Worm (Caenorhabditis elegans) whole organism, L4 larva: ENCODE data around the gene ZK1320.11.
A peak's percentile ranks its signal among the peaks of the same experiment; 100 is the strongest.

Experiments
- D1046.2 ChIP-seq: fragments of 200-800 bp; sonication (Bioruptor generic); IDR thresholded peaks from 2 replicates; pipeline ENCODE4 v1.3.6; 2022; ENCODE audit warnings: missing genetic modification characterization, missing compliant biosample characterization
- F10B5.3 ChIP-seq: sonication (generic microtip); optimal IDR thresholded peaks from 2 replicates; lab custom pipeline; 2016; ENCODE audit warnings: mild to moderate bottlenecking, missing genetic modification characterization, missing compliant biosample characterization
- F49E8.2 ChIP-seq: sonication (generic microtip); optimal IDR thresholded peaks from 2 replicates; lab custom pipeline; 2016; ENCODE audit warnings: missing compliant biosample characterization, mild to moderate bottlenecking, missing genetic modification characterization, borderline replicate concordance
- R02D3.7 ChIP-seq: fragments of 150-350 bp; sonication (generic microtip); optimal IDR thresholded peaks from 3 replicates; lab custom pipeline; 2014; ENCODE audit warnings: missing biosample characterization, missing genetic modification characterization
- T20F7.1 ChIP-seq: fragments of 200-800 bp; sonication (Bioruptor generic); optimal IDR thresholded peaks from 2 replicates; lab custom pipeline; 2018; ENCODE audit warnings: mild to moderate bottlenecking, missing genetic modification characterization, missing compliant biosample characterization
- Y48G9A.11 ChIP-seq: fragments of 200-800 bp; sonication (Bioruptor generic); IDR thresholded peaks from 2 replicates; pipeline ENCODE4 v1.3.6; 2022; ENCODE audit warnings: missing genetic modification reagents, missing genetic modification characterization, missing compliant biosample characterization
- ZK546.5 ChIP-seq, 2 experiments: sonication (generic microtip); optimal IDR thresholded peaks; 2 replicates each; lab custom pipeline; 2017; ENCODE audit warnings: missing biosample characterization in 2 of 2, missing genetic modification characterization in 2 of 2
- arid-1 ChIP-seq: fragments of 200-800 bp; sonication (Bioruptor generic); conservative IDR thresholded peaks from 2 replicates; pipeline ENCODE4 v1.3.6; 2022; ENCODE audit warnings: missing genetic modification reagents, missing genetic modification characterization, missing compliant biosample characterization
- attf-4 ChIP-seq: sonication (generic microtip); optimal IDR thresholded peaks from 3 replicates; lab custom pipeline; 2017; ENCODE audit warnings: missing biosample characterization, missing genetic modification characterization
- ceh-28 ChIP-seq: fragments of 150-350 bp; optimal IDR thresholded peaks from 2 replicates; lab custom pipeline; 2014; ENCODE audit warnings: missing biosample characterization, missing genetic modification reagents, missing genetic modification characterization
- ceh-32 ChIP-seq: sonication (generic microtip); optimal IDR thresholded peaks from 2 replicates; lab custom pipeline; 2016; ENCODE audit warnings: mild to moderate bottlenecking, missing genetic modification characterization, missing compliant biosample characterization; ENCODE audit not compliant: poor library complexity
- ceh-62 ChIP-seq: sonication (generic microtip); optimal IDR thresholded peaks from 2 replicates; lab custom pipeline; 2017; ENCODE audit warnings: missing biosample characterization, missing genetic modification characterization
- ceh-82 ChIP-seq: sonication (generic microtip); optimal IDR thresholded peaks from 2 replicates; lab custom pipeline; 2017; ENCODE audit warnings: missing biosample characterization, missing genetic modification characterization
- cey-2 ChIP-seq: sonication (generic microtip); optimal IDR thresholded peaks from 3 replicates; lab custom pipeline; 2017; ENCODE audit warnings: missing genetic modification characterization, mild to moderate bottlenecking, missing compliant biosample characterization, antibody characterized with exemption, borderline replicate concordance; ENCODE audit not compliant: insufficient read depth
- daf-16 ChIP-seq, 3 experiments: sonication (generic microtip); optimal IDR thresholded peaks; 2 replicates each; lab custom pipeline; 2016 to 2017; ENCODE audit warnings: missing genetic modification characterization in 3 of 3, missing genetic modification reagents in 3 of 3, mild to moderate bottlenecking in 2 of 3, missing compliant biosample characterization in 2 of 3, missing biosample characterization in 1 of 3, moderate library complexity in 1 of 3
- dmd-6 ChIP-seq: fragments of 200-800 bp; sonication (Bioruptor generic); IDR thresholded peaks from 2 replicates; pipeline ENCODE4 v1.3.6; 2022; ENCODE audit warnings: missing genetic modification reagents, missing genetic modification characterization, missing compliant biosample characterization
- dmd-8 ChIP-seq: fragments of 200-800 bp; sonication (Bioruptor generic); IDR thresholded peaks from 2 replicates; pipeline ENCODE4 v1.3.6; 2022; ENCODE audit warnings: missing genetic modification characterization, missing compliant biosample characterization
- egl-43 ChIP-seq: fragments of 200-800 bp; sonication (Bioruptor generic); IDR thresholded peaks from 2 replicates; pipeline ENCODE4 v1.3.6; 2022; ENCODE audit warnings: missing genetic modification reagents, missing genetic modification characterization, missing compliant biosample characterization
- fkh-10 ChIP-seq: fragments of 150-350 bp; optimal IDR thresholded peaks from 2 replicates; lab custom pipeline; 2014; ENCODE audit warnings: missing biosample characterization, missing genetic modification reagents, missing genetic modification characterization
- fos-1 ChIP-seq: fragments of 150-350 bp; optimal IDR thresholded peaks from 2 replicates; lab custom pipeline; 2014; ENCODE audit warnings: missing biosample characterization, missing genetic modification characterization
- gei-8 ChIP-seq: fragments of 200-800 bp; sonication (Bioruptor generic); optimal IDR thresholded peaks from 2 replicates; lab custom pipeline; 2018; ENCODE audit warnings: mild to moderate bottlenecking, missing genetic modification characterization, missing compliant biosample characterization
- hlh-11 ChIP-seq: fragments of 200-800 bp; sonication (Bioruptor generic); optimal IDR thresholded peaks from 2 replicates; lab custom pipeline; 2018; ENCODE audit warnings: mild to moderate bottlenecking, missing genetic modification characterization, missing compliant biosample characterization
- hlh-30 ChIP-seq: sonication (generic microtip); optimal IDR thresholded peaks from 2 replicates; lab custom pipeline; 2017; ENCODE audit warnings: antibody characterized with exemption, mild to moderate bottlenecking, missing genetic modification characterization, missing compliant biosample characterization; ENCODE audit not compliant: insufficient read depth
- hmg-1.1 ChIP-seq: fragments of 200-800 bp; sonication (Bioruptor generic); IDR thresholded peaks from 2 replicates; pipeline ENCODE4 v1.3.6; 2022; ENCODE audit warnings: missing genetic modification reagents, missing genetic modification characterization, missing compliant biosample characterization
- jun-1 ChIP-seq: fragments of 150-350 bp; optimal IDR thresholded peaks from 2 replicates; lab custom pipeline; 2014; ENCODE audit warnings: missing biosample characterization, missing genetic modification reagents, missing genetic modification characterization
- lin-38 ChIP-seq: fragments of 200-800 bp; sonication (Bioruptor generic); IDR thresholded peaks from 2 replicates; pipeline ENCODE4 v1.3.6; 2022; ENCODE audit warnings: missing genetic modification reagents, missing genetic modification characterization, missing compliant biosample characterization
- lir-3 ChIP-seq: sonication (generic microtip); optimal IDR thresholded peaks from 2 replicates; lab custom pipeline; 2016; ENCODE audit warnings: mild to moderate bottlenecking, missing genetic modification characterization, missing compliant biosample characterization
- lsy-2 ChIP-seq, 2 experiments: fragments of 150-350 bp in 1 of 2; sonication (generic microtip) in 1 of 2; optimal IDR thresholded peaks; 2 replicates each; lab custom pipeline; 2014 to 2017; ENCODE audit warnings: missing biosample characterization in 2 of 2, missing genetic modification characterization in 2 of 2
- madf-9 ChIP-seq: fragments of 200-800 bp; sonication (Bioruptor generic); conservative IDR thresholded peaks from 2 replicates; pipeline ENCODE4 v1.3.6; 2022; ENCODE audit warnings: missing genetic modification reagents, missing genetic modification characterization, missing compliant biosample characterization
- mdl-1 ChIP-seq, 2 experiments: fragments of 150-350 bp in 1 of 2; sonication (generic microtip) in 1 of 2; optimal IDR thresholded peaks; 2 replicates each; lab custom pipeline; 2014 to 2017; ENCODE audit warnings: missing biosample characterization in 2 of 2, missing genetic modification characterization in 2 of 2
- mep-1 ChIP-seq: fragments of 150-350 bp; sonication (generic microtip); optimal IDR thresholded peaks from 3 replicates; lab custom pipeline; 2014; ENCODE audit warnings: missing biosample characterization, missing genetic modification characterization
- nhr-11 ChIP-seq: fragments of 150-350 bp; optimal IDR thresholded peaks from 2 replicates; lab custom pipeline; 2014; ENCODE audit warnings: missing biosample characterization, missing genetic modification characterization
- nhr-111 ChIP-seq: fragments of 200-800 bp; sonication (Bioruptor generic); optimal IDR thresholded peaks from 2 replicates; lab custom pipeline; 2018; ENCODE audit warnings: mild to moderate bottlenecking, missing genetic modification characterization, missing compliant biosample characterization
- nhr-41 ChIP-seq: fragments of 200-800 bp; sonication (Bioruptor generic); IDR thresholded peaks from 2 replicates; pipeline ENCODE4 v1.3.6; 2022; ENCODE audit warnings: missing genetic modification reagents, missing genetic modification characterization, missing compliant biosample characterization
- nhr-48 ChIP-seq: sonication (generic microtip); optimal IDR thresholded peaks from 2 replicates; lab custom pipeline; 2016; ENCODE audit warnings: mild to moderate bottlenecking, missing genetic modification characterization, missing compliant biosample characterization
- pqm-1 ChIP-seq: sonication (generic microtip); optimal IDR thresholded peaks from 2 replicates; lab custom pipeline; 2017; ENCODE audit warnings: missing biosample characterization, missing genetic modification characterization
- rbr-2 ChIP-seq: sonication (generic microtip); optimal IDR thresholded peaks from 2 replicates; lab custom pipeline; 2016; ENCODE audit warnings: missing genotype, missing genetic modification characterization, missing compliant biosample characterization
- saeg-2 ChIP-seq: fragments of 200-800 bp; sonication (Bioruptor generic); IDR thresholded peaks from 2 replicates; pipeline ENCODE4 v1.3.6; 2022; ENCODE audit warnings: missing genetic modification reagents, missing genetic modification characterization, missing compliant biosample characterization
- skn-1 ChIP-seq: fragments of 150-350 bp; optimal IDR thresholded peaks from 2 replicates; lab custom pipeline; 2014; ENCODE audit warnings: missing biosample characterization, missing genetic modification characterization
- snpc-1.2 ChIP-seq: fragments of 200-800 bp; sonication (Bioruptor generic); IDR thresholded peaks from 2 replicates; pipeline ENCODE4 v1.3.6; 2022; ENCODE audit warnings: missing genetic modification reagents, missing genetic modification characterization, missing compliant biosample characterization
- snpc-4 ChIP-seq: fragments of 150-350 bp; optimal IDR thresholded peaks from 2 replicates; lab custom pipeline; 2014; ENCODE audit warnings: missing biosample characterization, missing genetic modification characterization
- spr-1 ChIP-seq: sonication (generic microtip); optimal IDR thresholded peaks from 2 replicates; lab custom pipeline; 2016; ENCODE audit warnings: mild to moderate bottlenecking, missing genetic modification characterization, missing compliant biosample characterization
- tag-97 ChIP-seq: fragments of 200-800 bp; sonication (Bioruptor generic); IDR thresholded peaks from 2 replicates; pipeline ENCODE4 v1.3.6; 2022; ENCODE audit warnings: missing genetic modification characterization, missing compliant biosample characterization
- tra-1 ChIP-seq: fragments of 200-800 bp; sonication (Bioruptor generic); IDR thresholded peaks from 2 replicates; pipeline ENCODE4 v1.3.6; 2022; ENCODE audit warnings: missing genetic modification reagents, missing genetic modification characterization, missing compliant biosample characterization
- unc-130 ChIP-seq: sonication (generic microtip); optimal IDR thresholded peaks from 2 replicates; lab custom pipeline; 2016; ENCODE audit warnings: missing genetic modification reagents, missing genetic modification characterization, missing compliant biosample characterization
- vab-7 ChIP-seq: fragments of 200-800 bp; sonication (Bioruptor generic); IDR thresholded peaks from 2 replicates; pipeline ENCODE4 v1.3.6; 2022; ENCODE audit warnings: missing genetic modification reagents, missing genetic modification characterization, missing compliant biosample characterization
- zfp-3 ChIP-seq: fragments of 200-800 bp; sonication (Bioruptor generic); conservative IDR thresholded peaks from 2 replicates; pipeline ENCODE4 v1.3.6; 2022; ENCODE audit warnings: missing genetic modification reagents, missing genetic modification characterization, missing compliant biosample characterization
- zip-11 ChIP-seq: fragments of 200-800 bp; sonication (Bioruptor generic); IDR thresholded peaks from 2 replicates; pipeline ENCODE4 v1.3.6; 2022; ENCODE audit warnings: missing genetic modification characterization, missing compliant biosample characterization

Gene ZK1320.11

ce11 chrII:9646122-9646555, 21.3 kb upstream of the ZK1320.11 start (continued):
- TF ChIP-seq snpc-1.2 (GFP tag; lab: Robert Waterston, UW) (no peak), lin-38 (GFP tag; lab: Robert Waterston, UW) (no peak), nhr-11 (tag; lab: Kevin White, UChicago) (peak; percentile 94), tag-97 (no peak), lir-3 (no peak), gei-8 (no peak), cey-2 (tag; lab: Kevin White, UChicago) (no peak), nhr-41 (GFP tag; lab: Robert Waterston, UW) (no peak), ceh-62 (no peak), unc-130 (GFP tag; lab: Kevin White, UChicago) (no peak), daf-16 (GFP tag; optimal IDR thresholded peaks at IDR 0.05; lab: Kevin White, UChicago) (no peak), daf-16 (tag; optimal IDR thresholded peaks at IDR 0.05; lab: Kevin White, UChicago) (peak; percentile 46), spr-1 (peak; percentile 19), snpc-4 (tag; lab: Kevin White, UChicago) (no peak), dmd-8 (GFP tag; lab: Robert Waterston, UW) (no peak), nhr-48 (tag; lab: Kevin White, UChicago) (peak; percentile 36), nhr-111 (GFP tag; lab: Kevin White, UChicago) (no peak), F49E8.2 (tag; lab: Kevin White, UChicago) (no peak), F10B5.3 (peak; percentile 23), R02D3.7 (no peak), zfp-3 (GFP tag; lab: Robert Waterston, UW) (no peak)

- no peak for TF ChIP-seq fkh-10 (GFP tag; lab: Kevin White, UChicago)
- no peak for TF ChIP-seq tag-97
- TF ChIP-seq arid-1 = no peak
- TF ChIP-seq D1046.2 (GFP tag; lab: Robert Waterston, UW) = no peak
- TF ChIP-seq pqm-1 (tag; lab: Kevin White, UChicago) = no peak
- TF ChIP-seq attf-4 (tag; lab: Kevin White, UChicago) = no peak
- TF ChIP-seq hlh-11 = peak; percentile 61
- peak; percentile 3 for TF ChIP-seq F49E8.2 (tag; lab: Kevin White, UChicago)
- no peak for TF ChIP-seq tra-1 (GFP tag; lab: Robert Waterston, UW)
- no peak for TF ChIP-seq ceh-32
- no peak for TF ChIP-seq madf-9 (GFP tag; lab: Robert Waterston, UW)
- TF ChIP-seq fos-1 (tag; lab: Kevin White, UChicago) = no peak
- no peak for TF ChIP-seq saeg-2
- peak; percentile 1 for TF ChIP-seq ceh-28 (tag; lab: Kevin White, UChicago)
- TF ChIP-seq zfp-3 (GFP tag; lab: Robert Waterston, UW) = peak; percentile 50; the same call in 1 of the 2 replicates
- TF ChIP-seq mep-1 (tag; lab: Kevin White, UChicago) = no peak
- no peak for TF ChIP-seq skn-1
- peak; percentile 82 for TF ChIP-seq dmd-6 (GFP tag; lab: Robert Waterston, UW)
- TF ChIP-seq zip-11 (GFP tag; lab: Robert Waterston, UW) = no peak
- peak; percentile 7 for TF ChIP-seq T20F7.1
- TF ChIP-seq mdl-1 (tag; optimal IDR thresholded peaks at IDR 0.05; lab: Kevin White, UChicago) = no peak
- peak; percentile 36; the same call in 1 of the 2 replicates for TF ChIP-seq hmg-1.1 (GFP tag; lab: Robert Waterston, UW)
- no peak for TF ChIP-seq egl-43
- no peak for TF ChIP-seq rbr-2 (tag; lab: Kevin White, UChicago)
- TF ChIP-seq vab-7 = no peak
- no peak for TF ChIP-seq ZK546.5 (tag; optimal IDR thresholded peaks at IDR 0.05; lab: Kevin White, UChicago)
- TF ChIP-seq hlh-30 (tag; lab: Kevin White, UChicago) = peak; percentile 92
- TF ChIP-seq Y48G9A.11 (GFP tag; lab: Robert Waterston, UW) = peak; percentile 8; the same call in 1 of the 2 replicates
- TF ChIP-seq jun-1 (tag; lab: Kevin White, UChicago) = no peak
- TF ChIP-seq F10B5.3 = no peak
- peak in 1 of 2 experiments; percentile 39 for TF ChIP-seq lsy-2 (tag; optimal IDR thresholded peaks at IDR 0.05; lab: Kevin White, UChicago)
- no peak for TF ChIP-seq ceh-82 (tag; lab: Kevin White, UChicago)
Measured at ce11 chrII:9646928-9647838, 20.2 kb upstream of the ZK1320.11 start, which contains the start of gene sqv-8. TSS of gene sqv-8 (plus strand) at chrII:9646978.
